Worm (Caenorhabditis elegans) whole organism, L2 larva: ENCODE results near the gene grl-8.

Experiments
- C34F6.9 ChIP-seq: fragments of 150-350 bp; optimal IDR thresholded peaks from 2 replicates; lab custom pipeline; 2014; ENCODE audit warnings: missing biosample characterization, missing genetic modification characterization
- F13H6.1 ChIP-seq: sonication (generic microtip); optimal IDR thresholded peaks from 2 replicates; lab custom pipeline; 2016; ENCODE audit warnings: missing genetic modification characterization, missing compliant biosample characterization
- R02D3.7 ChIP-seq: fragments of 150-350 bp; optimal IDR thresholded peaks from 2 replicates; lab custom pipeline; 2014; ENCODE audit warnings: missing biosample characterization, missing genetic modification characterization
- ZK546.5 ChIP-seq: sonication (generic microtip); optimal IDR thresholded peaks from 2 replicates; lab custom pipeline; 2017; ENCODE audit warnings: missing biosample characterization, missing genetic modification characterization
- aly-2 ChIP-seq: fragments of 150-350 bp; optimal IDR thresholded peaks from 2 replicates; lab custom pipeline; 2014; ENCODE audit warnings: missing biosample characterization, missing genetic modification characterization
- ama-1 ChIP-seq: fragments of 150-350 bp; optimal IDR thresholded peaks from 2 replicates; lab custom pipeline; 2018; ENCODE audit warnings: inconsistent platforms
- blmp-1 ChIP-seq: sonication (generic microtip); optimal IDR thresholded peaks from 2 replicates; lab custom pipeline; 2017; ENCODE audit warnings: missing genetic modification characterization, mild to moderate bottlenecking, missing compliant biosample characterization, antibody characterized with exemption, moderate library complexity; ENCODE audit not compliant: insufficient read depth
- ceh-16 ChIP-seq: fragments of 150-350 bp; optimal IDR thresholded peaks from 2 replicates; lab custom pipeline; 2014; ENCODE audit warnings: missing biosample characterization, missing genetic modification characterization
- crh-2 ChIP-seq: sonication (generic microtip); optimal IDR thresholded peaks from 2 replicates; lab custom pipeline; 2017; ENCODE audit warnings: missing biosample characterization, missing genetic modification characterization
- dmd-4 ChIP-seq: sonication (generic microtip); optimal IDR thresholded peaks from 2 replicates; lab custom pipeline; 2017; ENCODE audit warnings: missing biosample characterization, missing genetic modification characterization
- egl-27 ChIP-seq: sonication (generic microtip); optimal IDR thresholded peaks from 3 replicates; lab custom pipeline; 2017; ENCODE audit warnings: missing biosample characterization, missing genetic modification reagents, missing genetic modification characterization
- fos-1 ChIP-seq: fragments of 150-350 bp; optimal IDR thresholded peaks from 2 replicates; lab custom pipeline; 2014; ENCODE audit warnings: missing biosample characterization, missing genetic modification characterization
- lin-11 ChIP-seq: fragments of 150-350 bp; sonication (generic microtip); optimal IDR thresholded peaks from 2 replicates; lab custom pipeline; 2014; ENCODE audit warnings: missing biosample characterization, missing genetic modification characterization, inconsistent platforms, mixed read lengths
- lin-13 ChIP-seq: fragments of 150-350 bp; optimal IDR thresholded peaks from 2 replicates; lab custom pipeline; 2014; ENCODE audit warnings: missing biosample characterization, missing genetic modification reagents, missing genetic modification characterization
- lin-39 ChIP-seq: fragments of 150-350 bp; optimal IDR thresholded peaks from 2 replicates; lab custom pipeline; 2014; ENCODE audit warnings: missing biosample characterization, missing genetic modification reagents, missing genetic modification characterization
- lsy-2 ChIP-seq, 2 experiments: fragments of 150-350 bp in 1 of 2; sonication (generic microtip) in 1 of 2; optimal IDR thresholded peaks; 2 replicates each; lab custom pipeline; 2014 to 2017; ENCODE audit warnings: missing biosample characterization in 2 of 2, missing genetic modification characterization in 2 of 2
- mab-5 ChIP-seq: fragments of 150-350 bp; optimal IDR thresholded peaks from 2 replicates; lab custom pipeline; 2014; ENCODE audit warnings: missing biosample characterization, missing genetic modification characterization
- mbf-1 ChIP-seq: sonication (generic microtip); optimal IDR thresholded peaks from 2 replicates; lab custom pipeline; 2017; ENCODE audit warnings: missing biosample characterization, missing genetic modification characterization
- nhr-11 ChIP-seq: fragments of 150-350 bp; optimal IDR thresholded peaks from 2 replicates; lab custom pipeline; 2014; ENCODE audit warnings: missing biosample characterization, missing genetic modification characterization
- nhr-12 ChIP-seq: fragments of 150-350 bp; optimal IDR thresholded peaks from 2 replicates; lab custom pipeline; 2014; ENCODE audit warnings: missing biosample characterization, missing genetic modification characterization
- nhr-129 ChIP-seq: fragments of 150-350 bp; optimal IDR thresholded peaks from 2 replicates; lab custom pipeline; 2014; ENCODE audit warnings: missing biosample characterization, missing genetic modification characterization
- nhr-23 ChIP-seq: fragments of 150-350 bp; optimal IDR thresholded peaks from 2 replicates; lab custom pipeline; 2014; ENCODE audit warnings: missing biosample characterization, missing genetic modification reagents, missing genetic modification characterization
- nhr-237 ChIP-seq: fragments of 150-350 bp; optimal IDR thresholded peaks from 2 replicates; lab custom pipeline; 2014; ENCODE audit warnings: missing biosample characterization, missing genetic modification characterization
- nhr-25 ChIP-seq: fragments of 150-350 bp; sonication (generic microtip); optimal IDR thresholded peaks from 3 replicates; lab custom pipeline; 2014; ENCODE audit warnings: missing biosample characterization, missing genetic modification characterization
- nhr-6 ChIP-seq: fragments of 150-350 bp; optimal IDR thresholded peaks from 2 replicates; lab custom pipeline; 2014; ENCODE audit warnings: missing biosample characterization, missing genetic modification characterization
- nhr-77 ChIP-seq: fragments of 150-350 bp; optimal IDR thresholded peaks from 2 replicates; lab custom pipeline; 2014; ENCODE audit warnings: missing biosample characterization, missing genetic modification characterization
- peb-1 ChIP-seq: fragments of 150-350 bp; optimal IDR thresholded peaks from 2 replicates; lab custom pipeline; 2014; ENCODE audit warnings: missing biosample characterization, missing genetic modification characterization
- skn-1 ChIP-seq: sonication (generic microtip); optimal IDR thresholded peaks from 2 replicates; lab custom pipeline; 2017; ENCODE audit warnings: missing biosample characterization, missing genetic modification characterization
- sma-3 ChIP-seq: sonication (generic microtip); optimal IDR thresholded peaks from 2 replicates; lab custom pipeline; 2016; ENCODE audit warnings: missing genetic modification reagents, missing genetic modification characterization, missing compliant biosample characterization
- unc-39 ChIP-seq: fragments of 150-350 bp; optimal IDR thresholded peaks from 2 replicates; lab custom pipeline; 2014; ENCODE audit warnings: missing biosample characterization, missing genetic modification characterization
- unc-55 ChIP-seq: fragments of 150-350 bp; sonication (generic microtip); optimal IDR thresholded peaks from 3 replicates; lab custom pipeline; 2014; ENCODE audit warnings: missing biosample characterization, missing genetic modification reagents, missing genetic modification characterization
- unc-62 ChIP-seq: fragments of 150-350 bp; optimal IDR thresholded peaks from 2 replicates; lab custom pipeline; 2014; ENCODE audit warnings: missing biosample characterization, missing genetic modification reagents, missing genetic modification characterization
- zag-1 ChIP-seq: fragments of 150-350 bp; optimal IDR thresholded peaks from 2 replicates; lab custom pipeline; 2014; ENCODE audit warnings: missing biosample characterization, missing genetic modification characterization
- ztf-1 ChIP-seq: fragments of 200-800 bp; sonication (Bioruptor generic); conservative IDR thresholded peaks from 2 replicates; pipeline ENCODE4 v1.3.6; 2022; ENCODE audit warnings: missing genetic modification characterization, missing compliant biosample characterization
- ztf-11 ChIP-seq: sonication (generic microtip); optimal IDR thresholded peaks from 2 replicates; lab custom pipeline; 2017; ENCODE audit warnings: missing biosample characterization, missing genetic modification characterization
- ztf-4 ChIP-seq: fragments of 150-350 bp; optimal IDR thresholded peaks from 2 replicates; lab custom pipeline; 2014; ENCODE audit warnings: missing biosample characterization, missing genetic modification characterization

Gene grl-8

ce11 chrV:6691813-6692351 is 41.0 kb downstream of the grl-8 start, which contains the start of gene mtl-1:
TSS of gene mtl-1 (minus strand) at chrV:6691863.
- TF ChIP-seq nhr-12 (tag; lab: Kevin White, UChicago) (no peak), lsy-2 (tag; optimal IDR thresholded peaks at IDR 0.05; lab: Kevin White, UChicago) (no peak), mbf-1 (tag; lab: Kevin White, UChicago) (no peak), ztf-11 (no peak), C34F6.9 (no peak), fos-1 (tag; lab: Kevin White, UChicago) (no peak), lin-11 (no peak), skn-1 (tag; lab: Kevin White, UChicago) (no peak), F13H6.1 (tag; lab: Kevin White, UChicago) (no peak), lin-39 (tag; lab: Kevin White, UChicago) (no peak), aly-2 (no peak)

- TF ChIP-seq nhr-25 (tag; lab: Kevin White, UChicago) (peak; percentile 39), sma-3 (peak; percentile 62), ceh-16 (tag; lab: Kevin White, UChicago) (no peak), R02D3.7 (no peak)
These were observed 42.8 kb downstream of the grl-8 start for ce11 chrV:6690075-6690474.

ce11 chrV:6688392-6688791 is 44.5 kb downstream of the grl-8 start, which contains the start of gene K11G9.5:
TSS of gene K11G9.5 (minus strand) at chrV:6688492.
- no peak for TF ChIP-seq nhr-237 (tag; lab: Kevin White, UChicago)
- TF ChIP-seq unc-39 (tag; lab: Kevin White, UChicago): no peak
- TF ChIP-seq unc-62 (GFP tag; lab: Kevin White, UChicago): no peak
- TF ChIP-seq nhr-6 (tag; lab: Kevin White, UChicago): no peak
- no peak for TF ChIP-seq dmd-4
- no peak for TF ChIP-seq sma-3
- no peak for TF ChIP-seq nhr-12 (tag; lab: Kevin White, UChicago)
- TF ChIP-seq nhr-11 (tag; lab: Kevin White, UChicago): no peak
- TF ChIP-seq zag-1: no peak
- no peak for TF ChIP-seq ZK546.5
- no peak for TF ChIP-seq nhr-25 (tag; lab: Kevin White, UChicago)
- TF ChIP-seq skn-1 (tag; lab: Kevin White, UChicago): no peak
- no peak for TF ChIP-seq C34F6.9
- no peak for TF ChIP-seq ztf-4
- no peak for TF ChIP-seq nhr-129 (tag; lab: Kevin White, UChicago)
- no peak for TF ChIP-seq fos-1 (tag; lab: Kevin White, UChicago)
- TF ChIP-seq crh-2 (tag; lab: Kevin White, UChicago): no peak

- TF ChIP-seq mab-5 (tag; lab: Kevin White, UChicago): no peak
- TF ChIP-seq nhr-23: no peak
- no peak for TF ChIP-seq egl-27
- TF ChIP-seq lin-13 (GFP tag; lab: Kevin White, UChicago): no peak
- TF ChIP-seq unc-62 (GFP tag; lab: Kevin White, UChicago): no peak
- no peak for TF ChIP-seq nhr-77 (tag; lab: Kevin White, UChicago)
- no peak for TF ChIP-seq ztf-1 (GFP tag; lab: Robert Waterston, UW)
- no peak for TF ChIP-seq mbf-1 (tag; lab: Kevin White, UChicago)
- TF ChIP-seq peb-1 (tag; lab: Kevin White, UChicago): no peak
- TF ChIP-seq ama-1: no peak
- TF ChIP-seq, all 48 proteins: peak for 0
These were observed 46.9 kb downstream of the grl-8 start for ce11 chrV:6685963-6686362.

ce11 chrV:6685499-6685898 is 47.4 kb downstream of the grl-8 start:
- TF ChIP-seq skn-1 (tag; lab: Kevin White, UChicago) (no peak), F13H6.1 (tag; lab: Kevin White, UChicago) (no peak), ama-1 (no peak), unc-55 (no peak), mbf-1 (tag; lab: Kevin White, UChicago) (no peak), unc-62 (GFP tag; lab: Kevin White, UChicago) (no peak), nhr-11 (tag; lab: Kevin White, UChicago) (no peak), nhr-129 (tag; lab: Kevin White, UChicago) (no peak), aly-2 (no peak), nhr-25 (tag; lab: Kevin White, UChicago) (no peak), blmp-1 (tag; lab: Kevin White, UChicago) (no peak), ztf-1 (GFP tag; lab: Robert Waterston, UW) (no peak), zag-1 (no peak)
